Fruit fly (Drosophila melanogaster) whole organism, embryonic: ENCODE results near the gene NK7.1.

Experiments used
- Adf1 ChIP-seq: fragments of 200-800 bp; sonication (Bioruptor generic); IDR thresholded peaks from 2 replicates; pipeline ENCODE4 v1.3.6; 2022; ENCODE audit warnings: missing biosample characterization, missing genetic modification characterization
- Aef1 ChIP-seq: fragments of 200-800 bp; sonication (Bioruptor generic); IDR thresholded peaks from 3 replicates; pipeline ENCODE4 v1.3.6; 2022; ENCODE audit warnings: missing biosample characterization, missing genetic modification characterization
- CG1024 ChIP-seq: fragments of 200-800 bp; sonication (Bioruptor generic); IDR thresholded peaks from 2 replicates; pipeline ENCODE4 v1.3.6; 2022; ENCODE audit warnings: missing biosample characterization, missing genetic modification characterization
- CG10462 ChIP-seq: fragments of 200-800 bp; sonication (Bioruptor generic); optimal IDR thresholded peaks from 2 replicates; lab custom pipeline; 2016; ENCODE audit warnings: missing biosample characterization, missing genetic modification characterization
- CG10543 ChIP-seq: fragments of 200-800 bp; sonication (Bioruptor generic); optimal IDR thresholded peaks from 3 replicates; lab custom pipeline; 2017; ENCODE audit warnings: missing biosample characterization, mild to moderate bottlenecking, missing genetic modification characterization, moderate library complexity
- CG11504 ChIP-seq: fragments of 200-800 bp; sonication (Bioruptor generic); optimal IDR thresholded peaks from 3 replicates; lab custom pipeline; 2019; ENCODE audit warnings: missing biosample characterization, mild to moderate bottlenecking, missing genetic modification characterization, moderate library complexity
- CG11723 ChIP-seq: fragments of 200-800 bp; sonication (Bioruptor generic); optimal IDR thresholded peaks from 2 replicates; lab custom pipeline; 2017; ENCODE audit warnings: missing biosample characterization, mild to moderate bottlenecking, missing genetic modification characterization
- CG12236 ChIP-seq: fragments of 200-800 bp; sonication (Bioruptor generic); optimal IDR thresholded peaks from 2 replicates; lab custom pipeline; 2016; ENCODE audit warnings: missing biosample characterization, missing genetic modification characterization
- CG12769 ChIP-seq: fragments of 200-800 bp; sonication (Bioruptor generic); optimal IDR thresholded peaks from 2 replicates; lab custom pipeline; 2019; ENCODE audit warnings: missing biosample characterization, mild to moderate bottlenecking, missing genetic modification characterization, moderate library complexity
- CG13296 ChIP-seq: fragments of 200-800 bp; sonication (Bioruptor generic); optimal IDR thresholded peaks from 3 replicates; lab custom pipeline; 2018; ENCODE audit warnings: missing biosample characterization, mild to moderate bottlenecking, missing genetic modification characterization
- CG14014 ChIP-seq: fragments of 200-800 bp; sonication (Bioruptor generic); IDR thresholded peaks from 2 replicates; pipeline ENCODE4 v1.3.6; 2022; ENCODE audit warnings: missing biosample characterization, missing genetic modification characterization
- CG15479 ChIP-seq: fragments of 200-800 bp; sonication (Bioruptor generic); optimal IDR thresholded peaks from 3 replicates; lab custom pipeline; 2019; ENCODE audit warnings: missing biosample characterization, mild to moderate bottlenecking, missing genetic modification characterization, moderate library complexity
- CG3847 ChIP-seq: fragments of 200-800 bp; sonication (Bioruptor generic); IDR thresholded peaks from 2 replicates; pipeline ENCODE4 v1.3.6; 2022; ENCODE audit warnings: missing biosample characterization, missing genetic modification characterization
- CG4360 ChIP-seq: fragments of 200-800 bp; sonication (Bioruptor generic); IDR thresholded peaks from 2 replicates; pipeline ENCODE4 v1.3.6; 2022; ENCODE audit warnings: missing biosample characterization, missing genetic modification characterization
- CG8281 ChIP-seq: fragments of 200-800 bp; sonication (Bioruptor generic); optimal IDR thresholded peaks from 2 replicates; lab custom pipeline; 2018; ENCODE audit warnings: missing biosample characterization, mild to moderate bottlenecking, missing genetic modification characterization, moderate library complexity
- CG8290 ChIP-seq, 3 experiments: fragments of 200-800 bp; sonication (Bioruptor generic); optimal IDR thresholded peaks; 2 replicates each; lab custom pipeline; 2016 to 2019; ENCODE audit warnings: missing biosample characterization in 3 of 3, missing genetic modification characterization in 3 of 3, mild to moderate bottlenecking in 2 of 3, moderate library complexity in 1 of 3
- CG9932 ChIP-seq: fragments of 200-800 bp; sonication (Bioruptor generic); IDR thresholded peaks from 2 replicates; pipeline ENCODE4 v1.3.6; 2022; ENCODE audit warnings: missing biosample characterization, missing genetic modification characterization
- CHES-1-like ChIP-seq: fragments of 200-800 bp; sonication (Bioruptor generic); optimal IDR thresholded peaks from 2 replicates; lab custom pipeline; 2016; ENCODE audit warnings: missing biosample characterization, missing genetic modification characterization
- CTCF ChIP-seq: fragments of 200-800 bp; sonication (Bioruptor generic); optimal IDR thresholded peaks from 2 replicates; lab custom pipeline; 2017; ENCODE audit warnings: missing biosample characterization, mild to moderate bottlenecking, missing genetic modification characterization, moderate library complexity
- CrebB ChIP-seq: fragments of 200-800 bp; sonication (Bioruptor generic); optimal IDR thresholded peaks from 3 replicates; lab custom pipeline; 2018; ENCODE audit warnings: missing biosample characterization, mild to moderate bottlenecking, missing genetic modification characterization
- D ChIP-seq, 2 experiments: fragments of 200-800 bp in 1 of 2; fragments of >200 bp in 1 of 2; sonication (Bioruptor generic) in 1 of 2; optimal IDR thresholded peaks; 2 replicates in 1 of 2; 3 replicates in 1 of 2; lab custom pipeline; 2017; ENCODE audit warnings: mild to moderate bottlenecking in 1 of 2, missing biosample characterization in 1 of 2, missing genetic modification characterization in 1 of 2, missing genetic modification reagents in 1 of 2
- Dp ChIP-seq: fragments of 200-800 bp; sonication (Bioruptor generic); optimal IDR thresholded peaks from 2 replicates; lab custom pipeline; 2018; ENCODE audit warnings: missing biosample characterization, mild to moderate bottlenecking, missing genetic modification characterization, moderate library complexity
- Hey ChIP-seq: fragments of 200-800 bp; sonication (Bioruptor generic); optimal IDR thresholded peaks from 3 replicates; lab custom pipeline; 2018; ENCODE audit warnings: missing biosample characterization, mild to moderate bottlenecking, missing genetic modification characterization
- Kr ChIP-seq: fragments of 200-800 bp; sonication (Bioruptor generic); optimal IDR thresholded peaks from 2 replicates; lab custom pipeline; 2017; ENCODE audit warnings: missing biosample characterization, mild to moderate bottlenecking, missing genetic modification characterization
- MBD-R2 ChIP-seq: fragments of 200-800 bp; sonication (Bioruptor generic); IDR thresholded peaks from 2 replicates; pipeline ENCODE4 v1.3.6; 2022; ENCODE audit warnings: missing biosample characterization, missing genetic modification characterization
- Med ChIP-seq: fragments of 200-800 bp; sonication (Bioruptor generic); peaks from one replicate; lab custom pipeline; 2016; ENCODE audit warnings: missing biosample characterization, missing genetic modification characterization, mild to moderate bottlenecking, inconsistent platforms, moderate library complexity
- Nf-YA ChIP-seq: fragments of 200-800 bp; sonication (Bioruptor generic); IDR thresholded peaks from 2 replicates; pipeline ENCODE4 v1.3.6; 2022; ENCODE audit warnings: missing biosample characterization, missing genetic modification characterization
- Pdp1 ChIP-seq, 2 experiments: fragments of 200-800 bp; sonication (Bioruptor generic); optimal IDR thresholded peaks; 3 replicates each; lab custom pipeline; 2016; ENCODE audit warnings: missing biosample characterization in 2 of 2, missing genetic modification characterization in 2 of 2, mild to moderate bottlenecking in 1 of 2, moderate library complexity in 1 of 2
- al ChIP-seq: fragments of 200-800 bp; sonication (Bioruptor generic); IDR thresholded peaks from 2 replicates; pipeline ENCODE4 v1.3.6; 2022; ENCODE audit warnings: missing biosample characterization, missing genetic modification characterization
- caup ChIP-seq: fragments of 200-800 bp; sonication (Bioruptor generic); optimal IDR thresholded peaks from 3 replicates; lab custom pipeline; 2017; ENCODE audit warnings: missing biosample characterization, mild to moderate bottlenecking, missing genetic modification characterization, moderate library complexity; ENCODE audit not compliant: severe bottlenecking
- cg ChIP-seq: fragments of 200-800 bp; sonication (Bioruptor generic); optimal IDR thresholded peaks from 3 replicates; lab custom pipeline; 2019; ENCODE audit warnings: missing biosample characterization, mild to moderate bottlenecking, missing genetic modification characterization, moderate library complexity
- chinmo ChIP-seq: fragments of 200-800 bp; sonication (Bioruptor generic); IDR thresholded peaks from 4 replicates; pipeline ENCODE4 v1.3.6; 2022; ENCODE audit warnings: missing biosample characterization, missing genetic modification characterization; ENCODE audit not compliant: partially characterized antibody
- da ChIP-seq: fragments of 200-800 bp; sonication (Bioruptor generic); optimal IDR thresholded peaks from 2 replicates; lab custom pipeline; 2016; ENCODE audit warnings: missing biosample characterization, missing genetic modification characterization
- danr ChIP-seq: fragments of 200-800 bp; sonication (Bioruptor generic); IDR thresholded peaks from 2 replicates; pipeline ENCODE4 v1.3.6; 2022; ENCODE audit warnings: missing biosample characterization, missing genetic modification characterization
- dm ChIP-seq: fragments of 200-800 bp; sonication (Bioruptor generic); optimal IDR thresholded peaks from 3 replicates; lab custom pipeline; 2016; ENCODE audit warnings: missing biosample characterization, missing genetic modification characterization
- gem ChIP-seq: fragments of 200-800 bp; sonication (Bioruptor generic); optimal IDR thresholded peaks from 2 replicates; lab custom pipeline; 2019; ENCODE audit warnings: missing biosample characterization, mild to moderate bottlenecking, missing genetic modification characterization, moderate library complexity
- grau ChIP-seq: fragments of 200-800 bp; optimal IDR thresholded peaks from 3 replicates; lab custom pipeline; 2019; ENCODE audit warnings: missing biosample characterization, mild to moderate bottlenecking, missing genetic modification characterization, moderate library complexity
- oc ChIP-seq: fragments of 200-800 bp; sonication (Bioruptor generic); optimal IDR thresholded peaks from 2 replicates; lab custom pipeline; 2018; ENCODE audit warnings: missing biosample characterization, mild to moderate bottlenecking, missing genetic modification characterization, moderate library complexity
- otp ChIP-seq: fragments of 200-800 bp; sonication (Bioruptor generic); IDR thresholded peaks from 3 replicates; pipeline ENCODE4, ENCODE4 v1.3.6; 2022; ENCODE audit warnings: missing biosample characterization, missing genetic modification characterization
- pzg ChIP-seq: fragments of 200-800 bp; sonication (Bioruptor generic); optimal IDR thresholded peaks from 3 replicates; lab custom pipeline; 2018; ENCODE audit warnings: missing biosample characterization, mild to moderate bottlenecking, missing genetic modification characterization, moderate library complexity
- salm ChIP-seq: fragments of 200-800 bp; sonication (Bioruptor generic); optimal IDR thresholded peaks from 2 replicates; lab custom pipeline; 2018; ENCODE audit warnings: missing biosample characterization, mild to moderate bottlenecking, missing genetic modification characterization
- sob ChIP-seq: fragments of 200-800 bp; sonication (Bioruptor generic); IDR thresholded peaks from 2 replicates; pipeline ENCODE4 v1.3.6; 2022; ENCODE audit warnings: missing biosample characterization, missing genetic modification characterization
- sqz ChIP-seq: fragments of 200-800 bp; sonication (Bioruptor generic); optimal IDR thresholded peaks from 3 replicates; lab custom pipeline; 2018; ENCODE audit warnings: missing biosample characterization, mild to moderate bottlenecking, missing genetic modification characterization
- stc ChIP-seq: fragments of 200-800 bp; sonication (Bioruptor generic); IDR thresholded peaks from 2 replicates; pipeline ENCODE4 v1.3.6; 2022; ENCODE audit warnings: missing biosample characterization, missing genetic modification characterization
- vnd ChIP-seq: fragments of 200-800 bp; sonication (Bioruptor generic); IDR thresholded peaks from 3 replicates; pipeline ENCODE4 v1.3.6; 2022; ENCODE audit warnings: missing biosample characterization, missing genetic modification characterization; ENCODE audit not compliant: partially characterized antibody
- wek ChIP-seq: fragments of 200-800 bp; sonication (Bioruptor generic); optimal IDR thresholded peaks from 3 replicates; lab custom pipeline; 2018; ENCODE audit warnings: missing biosample characterization, mild to moderate bottlenecking, missing genetic modification characterization, moderate library complexity
- wor ChIP-seq: fragments of 200-800 bp; sonication (Bioruptor generic); IDR thresholded peaks from 2 replicates; pipeline ENCODE4 v1.3.6; 2022; ENCODE audit warnings: missing biosample characterization, missing genetic modification characterization
- zfh1 ChIP-seq: fragments of 200-800 bp; sonication (Bioruptor generic); IDR thresholded peaks from 3 replicates; pipeline ENCODE4 v1.3.6; 2022; ENCODE audit warnings: missing biosample characterization, missing genetic modification characterization

The NK7.1 gene

dm6 chr3R:14363172-14363571 is 9.6 kb downstream of the NK7.1 start:
- no peak for TF ChIP-seq al
- peak; percentile 9; the same call in 1 of the 2 replicates for TF ChIP-seq sob
- no peak for TF ChIP-seq wor (GFP tag; lab: Robert Waterston, UW)
- peak; percentile 59 for TF ChIP-seq cg (GFP tag; lab: Kevin White, UChicago)
- peak; percentile 25 for TF ChIP-seq Kr (GFP tag; lab: Kevin White, UChicago)
- 0 out of 3 replicates have a peak, but pooled peaks have one; percentile 6 for TF ChIP-seq zfh1 (GFP tag; lab: Robert Waterston, UW)
- TF ChIP-seq Med (GFP tag; lab: Kevin White, UChicago): peak; percentile 71
- peak; percentile 32 for TF ChIP-seq D (optimal IDR thresholded peaks at IDR 0.05; lab: Kevin White, UChicago)
- TF ChIP-seq D (GFP tag; optimal IDR thresholded peaks at IDR 0.05; lab: Kevin White, UChicago): no peak
- peak; percentile 43; the same call in 1 of the 2 replicates for TF ChIP-seq CG4360 (GFP tag; lab: Robert Waterston, UW)
- TF ChIP-seq CG8281 (tag; lab: Kevin White, UChicago): no peak
- TF ChIP-seq CG8290 (GFP tag; optimal IDR thresholded peaks at IDR 0.05; lab: Kevin White, UChicago): no peak
- TF ChIP-seq CG8290 (tag; optimal IDR thresholded peaks at IDR 0.05; lab: Kevin White, UChicago): peak in 1 of 2 experiments; percentile 15
- TF ChIP-seq CG10543: peak; percentile 1
- TF ChIP-seq CG11504 (tag; lab: Kevin White, UChicago): peak; percentile 43
- TF ChIP-seq Hey: peak; percentile 18
- no peak for TF ChIP-seq CG13296 (GFP tag; lab: Kevin White, UChicago)
- TF ChIP-seq chinmo (GFP tag; lab: Robert Waterston, UW): 0 out of 4 replicates have a peak, but pooled peaks have one; percentile 42
- TF ChIP-seq CG12769: peak; percentile 15

- TF ChIP-seq salm: no peak
- TF ChIP-seq CG12236 (GFP tag; lab: Kevin White, UChicago): no peak
- TF ChIP-seq CG15479 (GFP tag; lab: Kevin White, UChicago): peak; percentile 51
- 0 out of 2 replicates have a peak, but pooled peaks have one; percentile 29 for TF ChIP-seq stc (GFP tag; lab: Robert Waterston, UW)
- TF ChIP-seq sqz: peak; percentile 34
- no peak for TF ChIP-seq caup (GFP tag; lab: Kevin White, UChicago)
- peak; percentile 17 for TF ChIP-seq CHES-1-like (GFP tag; lab: Kevin White, UChicago)
- peak; percentile 8 for TF ChIP-seq oc (tag; lab: Kevin White, UChicago)
- peak; percentile 22 to 62 for TF ChIP-seq Pdp1 (GFP tag; optimal IDR thresholded peaks at IDR 0.05; lab: Kevin White, UChicago)
- TF ChIP-seq Dp (GFP tag; lab: Kevin White, UChicago): peak; percentile 83
- no peak for TF ChIP-seq zfh1 (GFP tag; lab: Robert Waterston, UW)
- TF ChIP-seq CTCF (GFP tag; lab: Kevin White, UChicago): peak; percentile 35
- no peak for TF ChIP-seq CG1024 (GFP tag; lab: Robert Waterston, UW)
- peak; percentile 34 for TF ChIP-seq pzg (GFP tag; lab: Kevin White, UChicago)
- no peak for TF ChIP-seq CG10462
- no peak for TF ChIP-seq danr (GFP tag; lab: Robert Waterston, UW)
- TF ChIP-seq CG14014 (GFP tag; lab: Robert Waterston, UW): peak; percentile 29; the same call in 1 of the 2 replicates
- TF ChIP-seq vnd: 0 out of 3 replicates have a peak, but pooled peaks have one; percentile 28
- no peak for TF ChIP-seq Nf-YA (GFP tag; lab: Robert Waterston, UW)
- peak; percentile 51; the same call in 1 of the 2 replicates for TF ChIP-seq MBD-R2 (GFP tag; lab: Robert Waterston, UW)
- peak; percentile 100 for TF ChIP-seq Hey
- TF ChIP-seq grau (tag; lab: Kevin White, UChicago): peak; percentile 9
- TF ChIP-seq Aef1 (GFP tag; lab: Robert Waterston, UW): no peak
- TF ChIP-seq CG3847 (GFP tag; lab: Robert Waterston, UW): peak; percentile 34; the same call in 1 of the 2 replicates
- peak; percentile 31; the same call in 1 of the 2 replicates for TF ChIP-seq CG9932 (GFP tag; lab: Robert Waterston, UW)
- peak; percentile 5 for TF ChIP-seq CrebB (tag; lab: Kevin White, UChicago)
- peak; percentile 16 for TF ChIP-seq CG11723 (GFP tag; lab: Kevin White, UChicago)
- peak; percentile 68; the same call in 2 of the 3 replicates for TF ChIP-seq otp (GFP tag; lab: Robert Waterston, UW)
- no peak for TF ChIP-seq Adf1 (GFP tag; lab: Robert Waterston, UW)
- no peak for TF ChIP-seq da (GFP tag; lab: Kevin White, UChicago)
- TF ChIP-seq dm (GFP tag; lab: Kevin White, UChicago): peak; percentile 13
- no peak for TF ChIP-seq gem (tag; lab: Kevin White, UChicago)
- TF ChIP-seq wek (GFP tag; lab: Kevin White, UChicago): no peak
These were observed 11.0 kb downstream of the NK7.1 start, which contains the start of gene Dnaaf5 for dm6 chr3R:14361741-14362232. TSS of gene Dnaaf5 (minus strand) at chr3R:14361786.
